Fruit fly (Drosophila melanogaster) whole organism, adult: Measurements from ENCODE around the gene Sur.

Source experiments
- CG11617 ChIP-seq: fragments of 200-800 bp; sonication (Bioruptor generic); optimal IDR thresholded peaks from 2 replicates; lab custom pipeline; 2017; ENCODE audit warnings: mild to moderate bottlenecking, missing biosample characterization, missing genetic modification reagents, missing genetic modification characterization
- CG12768 ChIP-seq: fragments of 200-800 bp; sonication (Bioruptor generic); optimal IDR thresholded peaks from 2 replicates; lab custom pipeline; 2017; ENCODE audit warnings: missing biosample characterization, missing genetic modification characterization, mild to moderate bottlenecking, moderate library complexity, missing genetic modification reagents
- CG14711 ChIP-seq: fragments of 200-800 bp; sonication (Bioruptor generic); optimal IDR thresholded peaks from 2 replicates; lab custom pipeline; 2018; ENCODE audit warnings: missing biosample characterization, mild to moderate bottlenecking, missing genetic modification characterization, moderate library complexity
- CG1620 ChIP-seq: fragments of 200-800 bp; sonication (Bioruptor generic); optimal IDR thresholded peaks from 2 replicates; lab custom pipeline; 2016; ENCODE audit warnings: missing biosample characterization, missing genetic modification characterization
- CG33017 ChIP-seq: fragments of 200-800 bp; sonication (Bioruptor generic); optimal IDR thresholded peaks from 2 replicates; lab custom pipeline; 2018; ENCODE audit warnings: missing biosample characterization, mild to moderate bottlenecking, missing genetic modification characterization, moderate library complexity
- CG5204 ChIP-seq: fragments of 200-800 bp; sonication (Bioruptor generic); optimal IDR thresholded peaks from 2 replicates; lab custom pipeline; 2016; ENCODE audit warnings: missing biosample characterization, missing genetic modification characterization
- CG7045 ChIP-seq: fragments of 200-800 bp; sonication (Bioruptor generic); optimal IDR thresholded peaks from 2 replicates; lab custom pipeline; 2017; ENCODE audit warnings: missing biosample characterization, mild to moderate bottlenecking, missing genetic modification characterization
- CG7101 ChIP-seq: fragments of 200-800 bp; sonication (Bioruptor generic); optimal IDR thresholded peaks from 2 replicates; lab custom pipeline; 2018; ENCODE audit warnings: missing biosample characterization, mild to moderate bottlenecking, missing genetic modification characterization, moderate library complexity
- Clk ChIP-seq: fragments of 200-800 bp; sonication (Bioruptor generic); optimal IDR thresholded peaks from 2 replicates; lab custom pipeline; 2017; ENCODE audit warnings: missing biosample characterization, missing genetic modification characterization
- Crg-1 ChIP-seq: fragments of 200-800 bp; sonication (Bioruptor generic); optimal IDR thresholded peaks from 2 replicates; lab custom pipeline; 2016; ENCODE audit warnings: missing biosample characterization, missing genetic modification characterization
- Hr96 ChIP-seq: fragments of 200-800 bp; sonication (Bioruptor generic); optimal IDR thresholded peaks from 2 replicates; lab custom pipeline; 2016; ENCODE audit warnings: missing biosample characterization, missing genetic modification characterization
- Mnt ChIP-seq: fragments of 200-800 bp; sonication (Bioruptor generic); optimal IDR thresholded peaks from 2 replicates; lab custom pipeline; 2016; ENCODE audit warnings: missing biosample characterization, mild to moderate bottlenecking, missing genetic modification characterization
- bab1 ChIP-seq: fragments of 200-800 bp; sonication (Bioruptor generic); optimal IDR thresholded peaks from 3 replicates; lab custom pipeline; 2019; ENCODE audit warnings: missing biosample characterization, mild to moderate bottlenecking, missing genetic modification characterization, moderate library complexity
- cic ChIP-seq: fragments of 200-800 bp; sonication (Bioruptor generic); optimal IDR thresholded peaks from 2 replicates; lab custom pipeline; 2017; ENCODE audit warnings: missing biosample characterization, mild to moderate bottlenecking, missing genetic modification characterization, moderate library complexity
- cnc ChIP-seq, 2 experiments: fragments of >200 bp; optimal IDR thresholded peaks; 2 replicates each; lab custom pipeline; 2017
- kay ChIP-seq: fragments of 200-800 bp; sonication (Bioruptor generic); peaks from one replicate; lab custom pipeline; 2016; ENCODE audit warnings: missing biosample characterization, missing genetic modification characterization, borderline replicate concordance
- ovo ChIP-seq: fragments of 200-800 bp; sonication (Bioruptor generic); optimal IDR thresholded peaks from 2 replicates; lab custom pipeline; 2016; ENCODE audit warnings: missing biosample characterization, missing genetic modification characterization
- pad ChIP-seq: fragments of 200-800 bp; sonication (Bioruptor generic); optimal IDR thresholded peaks from 3 replicates; lab custom pipeline; 2017; ENCODE audit warnings: missing biosample characterization, missing genetic modification characterization, mild to moderate bottlenecking, moderate library complexity, missing genetic modification reagents
- tj ChIP-seq: fragments of 200-800 bp; sonication (Bioruptor generic); optimal IDR thresholded peaks from 3 replicates; lab custom pipeline; 2017; ENCODE audit warnings: missing biosample characterization, mild to moderate bottlenecking, missing genetic modification characterization, moderate library complexity
- toe ChIP-seq: fragments of 200-800 bp; sonication (Bioruptor generic); optimal IDR thresholded peaks from 2 replicates; lab custom pipeline; 2016; ENCODE audit warnings: missing biosample characterization, missing genetic modification characterization

The Sur gene

DNA sequence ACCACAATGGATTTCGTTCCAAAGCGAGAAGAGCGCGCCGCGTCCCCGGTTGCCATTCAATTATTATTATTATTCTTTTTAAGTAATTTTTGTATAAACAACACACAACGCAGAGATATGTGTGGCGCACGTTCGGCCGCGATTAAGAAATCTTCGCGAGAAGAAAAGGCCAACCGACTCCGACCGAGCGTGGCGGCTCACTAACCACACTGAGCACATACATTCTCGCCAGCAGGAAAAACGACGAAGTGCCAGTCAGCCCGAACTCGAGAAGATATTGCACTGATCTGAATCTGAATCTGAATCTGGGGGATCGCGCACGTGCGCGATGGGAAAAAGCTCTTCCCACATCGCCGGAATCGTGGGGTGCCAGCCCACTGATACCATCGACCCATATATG is at the start of gene Sur:
Sur (minus strand) TSS at position 207 of the 400 bp plus-strand sequence.
- TF ChIP-seq tj (GFP tag; lab: Kevin White, UChicago) = no peak
- no peak for TF ChIP-seq CG5204
- no peak for TF ChIP-seq Mnt (GFP tag; lab: Kevin White, UChicago)
- no peak for TF ChIP-seq CG12768

DNA sequence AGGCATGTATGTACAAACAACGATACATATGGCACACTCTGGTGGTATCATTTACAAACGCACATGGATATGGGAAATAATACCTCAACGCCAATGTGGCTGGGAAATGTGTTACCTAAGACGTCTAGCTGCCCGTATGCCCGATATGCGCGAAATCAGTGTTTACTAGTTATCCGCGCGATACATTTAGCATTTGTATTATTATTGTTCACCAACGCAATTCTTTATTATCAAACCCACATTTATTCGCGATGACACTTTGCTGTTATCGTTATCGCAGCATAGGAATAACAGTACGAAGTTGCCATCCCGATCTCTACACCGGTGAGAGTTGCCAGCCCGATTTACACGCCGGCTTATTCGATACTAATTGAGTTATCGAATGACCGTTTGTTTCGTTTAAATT is 47.9 kb upstream of the Sur start, which contains the start of gene chico:
chico (minus strand) TSS at position 294 of the 406 bp plus-strand sequence.
- TF ChIP-seq Crg-1 (GFP tag; lab: Kevin White, UChicago) (no peak), pad (GFP tag; lab: Kevin White, UChicago) (no peak), CG12768 (no peak), CG7101 (tag; lab: Kevin White, UChicago) (no peak), ovo (GFP tag; lab: Kevin White, UChicago) (peak; percentile 27), bab1 (GFP tag; lab: Kevin White, UChicago) (peak; percentile 44), Hr96 (GFP tag; lab: Kevin White, UChicago) (no peak), CG1620 (GFP tag; lab: Kevin White, UChicago) (peak; percentile 22), Mnt (GFP tag; lab: Kevin White, UChicago) (peak; percentile 94), CG7045 (GFP tag; lab: Kevin White, UChicago) (no peak), CG33017 (tag; lab: Kevin White, UChicago) (no peak), CG11617 (GFP tag; lab: Kevin White, UChicago) (no peak), CG14711 (tag; lab: Kevin White, UChicago) (peak; percentile 32), Clk (GFP tag; lab: Kevin White, UChicago) (no peak), tj (GFP tag; lab: Kevin White, UChicago) (peak; percentile 14), toe (GFP tag; lab: Kevin White, UChicago) (no peak), CG5204 (no peak), cic (GFP tag; lab: Kevin White, UChicago) (peak; percentile 66), cnc (optimal IDR thresholded peaks at IDR 0.05; lab: Kevin White, UChicago) (no peak), kay (no peak)

- no peak for TF ChIP-seq CG7045 (GFP tag; lab: Kevin White, UChicago)
- TF ChIP-seq pad (GFP tag; lab: Kevin White, UChicago) = no peak
- TF ChIP-seq CG14711 (tag; lab: Kevin White, UChicago) = no peak
- TF ChIP-seq CG12768 = no peak
- TF ChIP-seq CG1620 (GFP tag; lab: Kevin White, UChicago) = no peak
- no peak for TF ChIP-seq CG11617 (GFP tag; lab: Kevin White, UChicago)
- TF ChIP-seq CG7101 (tag; lab: Kevin White, UChicago) = no peak
- TF ChIP-seq CG5204 = no peak
- TF ChIP-seq ovo (GFP tag; lab: Kevin White, UChicago) = no peak
- no peak for TF ChIP-seq Mnt (GFP tag; lab: Kevin White, UChicago)
- TF ChIP-seq Crg-1 (GFP tag; lab: Kevin White, UChicago) = no peak
- no peak for TF ChIP-seq bab1 (GFP tag; lab: Kevin White, UChicago)
- no peak for TF ChIP-seq cic (GFP tag; lab: Kevin White, UChicago)
- TF ChIP-seq cnc (optimal IDR thresholded peaks at IDR 0.05; lab: Kevin White, UChicago) = no peak
- peak; percentile 70 for TF ChIP-seq kay
- no peak for TF ChIP-seq Hr96 (GFP tag; lab: Kevin White, UChicago)
- TF ChIP-seq tj (GFP tag; lab: Kevin White, UChicago) = peak; percentile 30
Observed at dm6 chr2L:10238726-10239652, 40.1 kb upstream of the Sur start, which contains the start of gene me31B. Gene me31B (plus strand): TSS chr2L:10239341.

DNA sequence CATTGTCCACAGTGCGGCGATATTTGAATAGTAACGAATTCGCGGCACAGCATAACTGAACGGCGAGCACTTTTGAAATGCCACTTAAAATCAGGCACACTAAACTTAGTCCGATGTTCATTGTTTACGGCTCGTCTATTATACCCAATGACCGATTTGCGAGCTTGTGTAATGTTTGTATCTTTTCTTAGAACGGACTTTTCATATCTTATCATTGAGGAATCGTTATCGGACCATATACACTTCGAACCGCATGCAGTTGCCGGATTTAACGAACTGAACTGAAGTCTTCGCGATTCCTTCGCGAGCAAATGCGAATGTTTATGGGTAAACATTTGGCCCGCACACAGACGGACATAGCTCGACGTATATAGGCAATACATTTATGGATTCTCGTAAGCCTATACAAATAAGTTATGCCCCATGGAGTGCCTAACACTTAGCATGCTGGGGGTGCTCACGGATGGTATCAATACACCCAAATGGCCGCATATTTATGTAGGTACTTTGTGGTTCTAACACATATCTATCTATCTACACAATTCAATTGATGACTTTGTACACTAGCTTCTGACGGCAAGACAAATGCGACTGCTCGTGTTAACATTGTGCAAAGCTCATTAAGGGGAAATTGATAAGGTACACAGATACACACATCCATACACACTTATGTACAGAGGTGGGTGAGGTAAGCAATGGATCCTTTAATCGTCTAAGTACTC is 39.0 kb upstream of the Sur start, which contains the start of gene mthl15:
mthl15 (minus strand) TSS at position 593 of the 722 bp plus-strand sequence.
- no peak for TF ChIP-seq Crg-1 (GFP tag; lab: Kevin White, UChicago)
- no peak for TF ChIP-seq CG14711 (tag; lab: Kevin White, UChicago)
- no peak for TF ChIP-seq ovo (GFP tag; lab: Kevin White, UChicago)
- TF ChIP-seq bab1 (GFP tag; lab: Kevin White, UChicago) = no peak
- no peak for TF ChIP-seq Hr96 (GFP tag; lab: Kevin White, UChicago)
- TF ChIP-seq CG12768 = peak; percentile 35
- TF ChIP-seq CG11617 (GFP tag; lab: Kevin White, UChicago) = no peak
- no peak for TF ChIP-seq cnc (optimal IDR thresholded peaks at IDR 0.05; lab: Kevin White, UChicago)
- TF ChIP-seq Mnt (GFP tag; lab: Kevin White, UChicago) = no peak
- TF ChIP-seq CG33017 (tag; lab: Kevin White, UChicago) = no peak
- TF ChIP-seq kay = no peak
- no peak for TF ChIP-seq CG5204
- TF ChIP-seq CG1620 (GFP tag; lab: Kevin White, UChicago) = no peak
- no peak for TF ChIP-seq CG7101 (tag; lab: Kevin White, UChicago)
- peak; percentile 80 for TF ChIP-seq pad (GFP tag; lab: Kevin White, UChicago)
- no peak for TF ChIP-seq CG7045 (GFP tag; lab: Kevin White, UChicago)
- TF ChIP-seq Clk (GFP tag; lab: Kevin White, UChicago) = no peak
- no peak for TF ChIP-seq tj (GFP tag; lab: Kevin White, UChicago)
- TF ChIP-seq cic (GFP tag; lab: Kevin White, UChicago) = peak; percentile 72
- TF ChIP-seq toe (GFP tag; lab: Kevin White, UChicago) = no peak

DNA sequence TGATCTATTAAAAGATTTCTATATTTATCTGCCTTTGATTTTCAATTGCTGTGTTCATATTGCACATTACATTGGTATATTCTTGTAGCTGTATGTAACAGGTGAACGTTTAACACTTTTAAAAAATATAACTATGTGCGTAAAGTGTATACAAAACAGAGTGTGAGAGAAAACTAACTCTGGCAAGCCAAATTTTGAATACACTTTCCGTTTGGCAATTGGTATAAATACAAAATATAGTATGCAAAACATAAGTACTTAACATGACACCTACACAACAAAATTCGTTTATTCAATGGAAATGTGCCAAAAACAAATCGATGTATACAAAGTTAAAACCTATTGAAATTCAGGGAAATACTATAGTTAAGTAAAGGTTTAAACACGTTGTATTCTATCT is 33.9 kb upstream of the Sur start:
- TF ChIP-seq CG5204 = no peak
- no peak for TF ChIP-seq CG7045 (GFP tag; lab: Kevin White, UChicago)
- TF ChIP-seq CG1620 (GFP tag; lab: Kevin White, UChicago) = no peak
- no peak for TF ChIP-seq bab1 (GFP tag; lab: Kevin White, UChicago)
- no peak for TF ChIP-seq toe (GFP tag; lab: Kevin White, UChicago)
- peak; percentile 91 for TF ChIP-seq kay
- no peak for TF ChIP-seq CG7101 (tag; lab: Kevin White, UChicago)
- TF ChIP-seq pad (GFP tag; lab: Kevin White, UChicago) = no peak
- no peak for TF ChIP-seq Hr96 (GFP tag; lab: Kevin White, UChicago)
- no peak for TF ChIP-seq ovo (GFP tag; lab: Kevin White, UChicago)
- no peak for TF ChIP-seq Crg-1 (GFP tag; lab: Kevin White, UChicago)
- TF ChIP-seq CG33017 (tag; lab: Kevin White, UChicago) = no peak
- TF ChIP-seq cnc (optimal IDR thresholded peaks at IDR 0.05; lab: Kevin White, UChicago) = no peak
- TF ChIP-seq cic (GFP tag; lab: Kevin White, UChicago) = peak; percentile 46
- TF ChIP-seq tj (GFP tag; lab: Kevin White, UChicago) = no peak
- no peak for TF ChIP-seq Clk (GFP tag; lab: Kevin White, UChicago)
- peak; percentile 29 for TF ChIP-seq CG11617 (GFP tag; lab: Kevin White, UChicago)
- no peak for TF ChIP-seq Mnt (GFP tag; lab: Kevin White, UChicago)
- TF ChIP-seq CG14711 (tag; lab: Kevin White, UChicago) = no peak
- no peak for TF ChIP-seq CG12768
